Worm (Caenorhabditis elegans) whole organism, early embryonic: ENCODE measurements around the gene set-21.

ENCODE experiments used
- aly-1 ChIP-seq: sonication (generic microtip); optimal IDR thresholded peaks from 2 replicates; lab custom pipeline; 2016; ENCODE audit warnings: missing genetic modification characterization, missing compliant biosample characterization
- ama-1 ChIP-seq: fragments of 150-350 bp; optimal IDR thresholded peaks from 2 replicates; lab custom pipeline; 2014
- ets-7 ChIP-seq: sonication (generic microtip); optimal IDR thresholded peaks from 2 replicates; lab custom pipeline; 2016; ENCODE audit warnings: missing genotype, missing genetic modification characterization, missing compliant biosample characterization
- hmg-4 ChIP-seq: fragments of 200-800 bp; sonication (Bioruptor generic); optimal IDR thresholded peaks from 2 replicates; lab custom pipeline; 2018; ENCODE audit warnings: mild to moderate bottlenecking, missing genetic modification characterization, missing compliant biosample characterization

ce11 chrIV:4386351-4386750 is 4.3 kb upstream of the set-21 start, which contains the start of gene tald-1:
- TF ChIP-seq ets-7 (tag; lab: Kevin White, UChicago) = no peak
- TF ChIP-seq hmg-4 (GFP tag; lab: Kevin White, UChicago) = no peak
- TF ChIP-seq ama-1 = no peak
- no peak for TF ChIP-seq aly-1 (tag; lab: Kevin White, UChicago)
